Fruit fly (Drosophila melanogaster): Measurements from ENCODE around the gene ND-15.

ND-15 gene

dm6 chr2L:106540-106939 lies 8.0 kb upstream of the ND-15 start, which contains the start of the genes Nhe1 and Sam-S (continued):
- no peak for TF ChIP-seq gfzf (GFP tag; optimal IDR thresholded peaks at IDR 0.05)
- TF ChIP-seq HHEX (GFP tag; optimal IDR thresholded peaks at IDR 0.05), result no peak
- no peak for TF ChIP-seq klu (GFP tag; IDR thresholded peaks at IDR 0.05)
- no peak for TF ChIP-seq CG42726 (GFP tag; IDR thresholded peaks at IDR 0.05; ENCODE audit: partially characterized antibody)
- TF ChIP-seq MBD-R2 (GFP tag; IDR thresholded peaks at IDR 0.05), result peak; percentile 44; the same call in 1 of the 2 replicates
- TF ChIP-seq danr (GFP tag; IDR thresholded peaks at IDR 0.05), result no peak
- peak; percentile 8 for TF ChIP-seq stwl (tag; optimal IDR thresholded peaks at IDR 0.05)
- TF ChIP-seq CG9797 (GFP tag; optimal IDR thresholded peaks at IDR 0.05), result no peak
- TF ChIP-seq Side (GFP tag; optimal IDR thresholded peaks at IDR 0.05), result no peak
- TF ChIP-seq CG13624 (GFP tag; optimal IDR thresholded peaks at IDR 0.05), result no peak
- TF ChIP-seq CG12071 (GFP tag; optimal IDR thresholded peaks at IDR 0.05), result no peak
- TF ChIP-seq pho (GFP tag; optimal IDR thresholded peaks at IDR 0.05), result no peak
- TF ChIP-seq ranshi (GFP tag; IDR thresholded peaks at IDR 0.05), result no peak
- TF ChIP-seq CG13123 (GFP tag; optimal IDR thresholded peaks at IDR 0.05), result no peak
- TF ChIP-seq slbo (GFP tag; IDR thresholded peaks at IDR 0.05), result no peak
- TF ChIP-seq onecut (GFP tag; IDR thresholded peaks at IDR 0.05), result no peak
- no peak for TF ChIP-seq pum (GFP tag; optimal IDR thresholded peaks at IDR 0.05)
- TF ChIP-seq fd64A (GFP tag; optimal IDR thresholded peaks at IDR 0.05), result no peak
- peak; percentile 54 for TF ChIP-seq CG13287 (GFP tag; IDR thresholded peaks at IDR 0.05; ENCODE audit: partially characterized antibody)
- no peak for TF ChIP-seq CG10267 (tag; optimal IDR thresholded peaks at IDR 0.05)
- TF ChIP-seq jumu (GFP tag; optimal IDR thresholded peaks at IDR 0.05), result no peak
- TF ChIP-seq D19A (tag; optimal IDR thresholded peaks at IDR 0.05), result no peak
- TF ChIP-seq BtbVII (GFP tag; optimal IDR thresholded peaks at IDR 0.05), result no peak
- no peak for TF ChIP-seq inv (GFP tag; IDR thresholded peaks at IDR 0.05; ENCODE audit: partially characterized antibody)
- TF ChIP-seq dpn (GFP tag; optimal IDR thresholded peaks at IDR 0.05), result no peak
- no peak for TF ChIP-seq hbn (GFP tag; IDR thresholded peaks at IDR 0.05; ENCODE audit: partially characterized antibody)
- no peak for TF ChIP-seq nerfin-1 (tag; optimal IDR thresholded peaks at IDR 0.05)
- no peak for TF ChIP-seq zf30C (GFP tag; optimal IDR thresholded peaks at IDR 0.05)
- TF ChIP-seq E2f2 (GFP tag; IDR thresholded peaks at IDR 0.05), result peak; percentile 89
- no peak for TF ChIP-seq cas (GFP tag; IDR thresholded peaks at IDR 0.05)
- TF ChIP-seq Hmr (GFP tag; optimal IDR thresholded peaks at IDR 0.05), result no peak
- TF ChIP-seq Dip3 (GFP tag; optimal IDR thresholded peaks at IDR 0.05), result no peak
- TF ChIP-seq CG13424 (tag; optimal IDR thresholded peaks at IDR 0.05), result no peak
- peak; percentile 43; the same call in 1 of the 4 replicates for TF ChIP-seq Dll (GFP tag; IDR thresholded peaks at IDR 0.05; ENCODE audit: partially characterized antibody)
- TF ChIP-seq lov (optimal IDR thresholded peaks at IDR 0.05), result no peak
- TF ChIP-seq lov (GFP tag; IDR thresholded peaks at IDR 0.05), result no peak
- TF ChIP-seq unc-4 (GFP tag; IDR thresholded peaks at IDR 0.05; ENCODE audit: partially characterized antibody), result 0 out of 2 replicates have a peak, but pooled peaks have one; percentile 35
- TF ChIP-seq D (optimal IDR thresholded peaks at IDR 0.05), result no peak
- no peak for TF ChIP-seq D (GFP tag; optimal IDR thresholded peaks at IDR 0.05)
- TF ChIP-seq bsh (GFP tag; optimal IDR thresholded peaks at IDR 0.05), result no peak
- no peak for TF ChIP-seq CG5180 (GFP tag; optimal IDR thresholded peaks at IDR 0.05)
- TF ChIP-seq Atf-2 (GFP tag; optimal IDR thresholded peaks at IDR 0.05), result no peak
- no peak for TF ChIP-seq sima (GFP tag; optimal IDR thresholded peaks at IDR 0.05)
- TF ChIP-seq TFAM (GFP tag; optimal IDR thresholded peaks at IDR 0.05), result no peak
- no peak for TF ChIP-seq chif (GFP tag; optimal IDR thresholded peaks at IDR 0.05)
- TF ChIP-seq gcm2 (GFP tag; optimal IDR thresholded peaks at IDR 0.05), result no peak
- no peak for TF ChIP-seq CG14710 (tag; optimal IDR thresholded peaks at IDR 0.05)
- no peak for TF ChIP-seq CG12769 (tag; optimal IDR thresholded peaks at IDR 0.05)
- no peak for TF ChIP-seq salm (tag; optimal IDR thresholded peaks at IDR 0.05)
- TF ChIP-seq Dp (GFP tag; optimal IDR thresholded peaks at IDR 0.05), result peak; percentile 83
- no peak for TF ChIP-seq CG1602 (GFP tag; optimal IDR thresholded peaks at IDR 0.05)
